Fruit fly (Drosophila melanogaster): ENCODE measurements around the gene CG1544.

CG1544 gene

DNA sequence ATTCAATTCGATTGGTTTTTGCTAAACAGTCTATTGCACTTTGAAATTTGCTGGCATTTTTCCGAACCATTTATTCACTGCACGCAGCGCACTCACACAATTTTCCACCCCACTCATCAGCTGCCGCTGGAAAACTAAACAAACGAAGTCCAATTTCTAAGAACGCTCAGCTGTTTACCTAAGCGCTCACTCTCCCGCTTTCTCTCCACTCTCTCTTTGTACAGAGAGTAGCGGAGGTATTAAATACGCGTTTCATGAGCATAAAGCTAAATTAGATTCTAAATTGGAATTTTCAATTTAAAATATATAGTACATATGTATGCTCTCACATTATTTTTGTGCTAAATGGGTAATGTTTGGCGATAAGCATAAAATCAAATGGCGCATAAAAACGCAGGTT is 27.7 kb upstream of the CG1544 start, which contains the start of gene stops (continued):
- TF ChIP-seq ewg (GFP tag; optimal IDR thresholded peaks at IDR 0.05) (peak; percentile 41), CG11456 (GFP tag; IDR thresholded peaks at IDR 0.05) (0 out of 3 replicates have a peak, but pooled peaks have one; percentile 59), Dip3 (GFP tag; optimal IDR thresholded peaks at IDR 0.05) (peak; percentile 24), CG32767 (GFP tag; IDR thresholded peaks at IDR 0.05) (no peak), Sox100B (GFP tag; optimal IDR thresholded peaks at IDR 0.05) (peak; percentile 42), al (GFP tag; IDR thresholded peaks at IDR 0.05) (no peak), tna (GFP tag; IDR thresholded peaks at IDR 0.05; ENCODE audit: partially characterized antibody) (no peak), btn (GFP tag; optimal IDR thresholded peaks at IDR 0.05) (no peak), CG12299 (tag; optimal IDR thresholded peaks at IDR 0.05) (no peak), CG2678 (tag; optimal IDR thresholded peaks at IDR 0.05) (peak; percentile 67), Hmr (GFP tag; optimal IDR thresholded peaks at IDR 0.05) (peak; percentile 29), CG5953 (GFP tag; IDR thresholded peaks at IDR 0.05) (0 out of 2 replicates have a peak, but pooled peaks have one; percentile 49), CG34224 (GFP tag; IDR thresholded peaks at IDR 0.05; ENCODE audit: partially characterized antibody) (no peak), mld (GFP tag; IDR thresholded peaks at IDR 0.05; ENCODE audit: partially characterized antibody) (no peak), HLH3B (GFP tag; IDR thresholded peaks at IDR 0.05) (0 out of 2 replicates have a peak, but pooled peaks have one; percentile 21), nmo (GFP tag; optimal IDR thresholded peaks at IDR 0.05) (no peak), CG11723 (GFP tag; optimal IDR thresholded peaks at IDR 0.05) (peak; percentile 22), E2f1 (GFP tag; IDR thresholded peaks at IDR 0.05) (0 out of 2 replicates have a peak, but pooled peaks have one; percentile 20), insv (GFP tag; optimal IDR thresholded peaks at IDR 0.05) (no peak), CG17186 (GFP tag; optimal IDR thresholded peaks at IDR 0.05) (no peak), lov (optimal IDR thresholded peaks at IDR 0.05) (no peak), lov (GFP tag; IDR thresholded peaks at IDR 0.05) (no peak), Fer1 (GFP tag; optimal IDR thresholded peaks at IDR 0.05) (peak; percentile 2), jumu (GFP tag; optimal IDR thresholded peaks at IDR 0.05) (no peak), zf30C (GFP tag; optimal IDR thresholded peaks at IDR 0.05) (no peak), CG16863 (GFP tag; optimal IDR thresholded peaks at IDR 0.05) (peak; percentile 57), dati (GFP tag; IDR thresholded peaks at IDR 0.05) (no peak), Drgx (GFP tag; IDR thresholded peaks at IDR 0.05) (no peak), CG33213 (GFP tag; optimal IDR thresholded peaks at IDR 0.05) (peak; percentile 61), BtbVII (GFP tag; optimal IDR thresholded peaks at IDR 0.05) (no peak), ssp (GFP tag; IDR thresholded peaks at IDR 0.05) (no peak), CG3163 (GFP tag; optimal IDR thresholded peaks at IDR 0.05) (peak; percentile 26), Oaz (GFP tag; IDR thresholded peaks at IDR 0.05) (no peak), CG3847 (GFP tag; IDR thresholded peaks at IDR 0.05) (no peak), pho (GFP tag; optimal IDR thresholded peaks at IDR 0.05) (peak; percentile 18), BEAF-32 (GFP tag; optimal IDR thresholded peaks at IDR 0.05) (no peak), CG1832 (GFP tag; optimal IDR thresholded peaks at IDR 0.05) (no peak), shn (GFP tag; optimal IDR thresholded peaks at IDR 0.05) (peak; percentile 10), Poxn (GFP tag; IDR thresholded peaks at IDR 0.05) (no peak), CG16813 (GFP tag; IDR thresholded peaks at IDR 0.05; ENCODE audit: partially characterized antibody) (no peak), gsb-n (tag; optimal IDR thresholded peaks at IDR 0.05) (peak; percentile 27), tin (GFP tag; optimal IDR thresholded peaks at IDR 0.05) (peak; percentile 4), slou (GFP tag; optimal IDR thresholded peaks at IDR 0.05) (no peak), YL-1 (GFP tag; optimal IDR thresholded peaks at IDR 0.05) (no peak), esg (GFP tag; conservative IDR thresholded peaks at IDR 0.05) (no peak), CG4404 (GFP tag; IDR thresholded peaks at IDR 0.05) (no peak), Aef1 (GFP tag; IDR thresholded peaks at IDR 0.05) (no peak), CG10431 (GFP tag; optimal IDR thresholded peaks at IDR 0.05) (no peak), CG7372 (GFP tag; IDR thresholded peaks at IDR 0.05) (no peak), Doc3 (GFP tag; IDR thresholded peaks at IDR 0.05; ENCODE audit: partially characterized antibody) (no peak), CG10267 (tag; optimal IDR thresholded peaks at IDR 0.05) (no peak), CG17328 (GFP tag; IDR thresholded peaks at IDR 0.05) (no peak)
